Worm (Caenorhabditis elegans): Measurements from ENCODE around the gene ZC132.11.

- TF ChIP-seq unc-62 (GFP tag; optimal IDR thresholded peaks at IDR 0.05), result no peak
- TF ChIP-seq ama-1 (optimal IDR thresholded peaks at IDR 0.05), result no peak
- TF ChIP-seq snpc-4 (tag; optimal IDR thresholded peaks at IDR 0.05), result no peak
- TF ChIP-seq lsy-2 (tag; optimal IDR thresholded peaks at IDR 0.05), result no peak
- TF ChIP-seq Y116A8C.19 (tag; optimal IDR thresholded peaks at IDR 0.05; ENCODE audit: borderline replicate concordance), result no peak
- TF ChIP-seq lin-39 (tag; optimal IDR thresholded peaks at IDR 0.05), result no peak
Measured at ce11 chrV:4304240-4304639, 5.8 kb upstream of the ZC132.11 start.

Data from whole organism, L1 larva.